Worm (Caenorhabditis elegans) whole organism, L4 larva: ENCODE data around the gene ZK177.2.

Source experiments
- F26F4.8 ChIP-seq: fragments of 200-800 bp; sonication (Bioruptor generic); conservative IDR thresholded peaks from 2 replicates; pipeline ENCODE4 v1.3.6; 2022; ENCODE audit warnings: missing genetic modification characterization, missing compliant biosample characterization
- F44E2.7 ChIP-seq: fragments of 200-800 bp; sonication (Bioruptor generic); IDR thresholded peaks from 2 replicates; pipeline ENCODE4 v2.1.2; 2022; ENCODE audit warnings: missing genetic modification characterization, missing compliant biosample characterization
- hlh-11 ChIP-seq: fragments of 200-800 bp; sonication (Bioruptor generic); optimal IDR thresholded peaks from 2 replicates; lab custom pipeline; 2018; ENCODE audit warnings: mild to moderate bottlenecking, missing genetic modification characterization, missing compliant biosample characterization
- lin-15B ChIP-seq: fragments of 150-350 bp; sonication (generic microtip); optimal IDR thresholded peaks from 3 replicates; lab custom pipeline; 2014; ENCODE audit warnings: missing biosample characterization, missing genetic modification characterization
- nhr-28 ChIP-seq: fragments of 150-350 bp; optimal IDR thresholded peaks from 2 replicates; lab custom pipeline; 2014; ENCODE audit warnings: missing biosample characterization, missing genetic modification characterization
- nhr-76 ChIP-seq: fragments of 150-350 bp; optimal IDR thresholded peaks from 2 replicates; lab custom pipeline; 2014; ENCODE audit warnings: missing biosample characterization, missing genetic modification characterization
- php-3 ChIP-seq: fragments of 200-800 bp; sonication (Bioruptor generic); IDR thresholded peaks from 2 replicates; pipeline ENCODE4 v1.3.6; 2022; ENCODE audit warnings: missing genetic modification reagents, missing genetic modification characterization, missing compliant biosample characterization
- snpc-4 ChIP-seq: fragments of 150-350 bp; optimal IDR thresholded peaks from 2 replicates; lab custom pipeline; 2014; ENCODE audit warnings: missing biosample characterization, missing genetic modification characterization

ce11 chrII:5561392-5561791, 42.4 kb downstream of the ZK177.2 start, which contains the start of gene C17C3.3:
- TF ChIP-seq nhr-28 (tag; lab: Kevin White, UChicago) (peak; percentile 28), F44E2.7 (GFP tag; lab: Robert Waterston, UW) (no peak), F26F4.8 (GFP tag; lab: Robert Waterston, UW) (no peak), lin-15B (tag; lab: Kevin White, UChicago) (no peak), php-3 (no peak), hlh-11 (tag; lab: Kevin White, UChicago) (peak; percentile 24), nhr-76 (tag; lab: Kevin White, UChicago) (no peak), snpc-4 (tag; lab: Kevin White, UChicago) (no peak)
